Worm (Caenorhabditis elegans) whole organism, young adult: ENCODE measurements around the gene D1086.11.
"Not testable (repeated sequence)": the region's sequence is repeated elsewhere in the genome, so short reads cannot be mapped to it uniquely, and the experiment has no call there.

Experiments
- B0019.2 ChIP-seq: fragments of 200-800 bp; sonication (Bioruptor generic); conservative IDR thresholded peaks from 2 replicates; pipeline ENCODE4 v1.3.6; 2022; ENCODE audit warnings: missing genetic modification reagents, missing genetic modification characterization, missing compliant biosample characterization
- C06A6.2 ChIP-seq: fragments of 200-800 bp; sonication (Bioruptor generic); conservative IDR thresholded peaks from 2 replicates; pipeline ENCODE4 v1.3.6; 2022; ENCODE audit warnings: missing genetic modification characterization, missing compliant biosample characterization
- D2030.7 ChIP-seq: fragments of 200-800 bp; sonication (Bioruptor generic); IDR thresholded peaks from 2 replicates; pipeline ENCODE4 v1.3.6; 2022; ENCODE audit warnings: missing genetic modification reagents, missing genetic modification characterization, missing compliant biosample characterization
- F10E7.11 ChIP-seq: sonication (generic microtip); optimal IDR thresholded peaks from 2 replicates; lab custom pipeline; 2017; ENCODE audit warnings: mild to moderate bottlenecking, missing genetic modification characterization, moderate library complexity, missing compliant biosample characterization
- F22D6.2 ChIP-seq: sonication (generic microtip); optimal IDR thresholded peaks from 2 replicates; lab custom pipeline; 2016; ENCODE audit warnings: mild to moderate bottlenecking, missing genetic modification characterization, missing compliant biosample characterization
- F33H1.4 ChIP-seq: fragments of 200-800 bp; sonication (Bioruptor generic); IDR thresholded peaks from 2 replicates; pipeline ENCODE4 v1.3.6; 2022; ENCODE audit warnings: missing genetic modification reagents, missing genetic modification characterization, missing compliant biosample characterization
- F57A8.1 ChIP-seq: fragments of 200-800 bp; sonication (Bioruptor generic); optimal IDR thresholded peaks from 2 replicates; lab custom pipeline; 2018; ENCODE audit warnings: mild to moderate bottlenecking, missing genetic modification characterization, moderate library complexity, missing compliant biosample characterization
- K11D2.4 ChIP-seq: fragments of 200-800 bp; sonication (Bioruptor generic); IDR thresholded peaks from 2 replicates; pipeline ENCODE4 v1.3.6; 2022; ENCODE audit warnings: missing genetic modification reagents, missing genetic modification characterization, missing compliant biosample characterization
- Y53F4B.3 ChIP-seq: fragments of 200-800 bp; sonication (Bioruptor generic); IDR thresholded peaks from 2 replicates; pipeline ENCODE4 v1.3.6; 2022; ENCODE audit warnings: missing genetic modification reagents, missing genetic modification characterization, missing compliant biosample characterization
- Y56A3A.18 ChIP-seq: fragments of 200-800 bp; sonication (Bioruptor generic); IDR thresholded peaks from 2 replicates; pipeline ENCODE4 v1.3.6; 2022; ENCODE audit warnings: missing genetic modification reagents, missing genetic modification characterization, missing compliant biosample characterization
- Y79H2A.3 ChIP-seq: fragments of 200-800 bp; sonication (Bioruptor generic); conservative IDR thresholded peaks from 2 replicates; pipeline ENCODE4 v1.3.6; 2022; ENCODE audit warnings: missing genetic modification reagents, missing genetic modification characterization, missing compliant biosample characterization
- ZK185.1 ChIP-seq: sonication (generic microtip); optimal IDR thresholded peaks from 2 replicates; lab custom pipeline; 2016; ENCODE audit warnings: mild to moderate bottlenecking, missing genetic modification characterization, missing compliant biosample characterization; ENCODE audit not compliant: poor library complexity, severe bottlenecking
- akir-1 ChIP-seq: fragments of 200-800 bp; sonication (Bioruptor generic); optimal IDR thresholded peaks from 2 replicates; lab custom pipeline; 2018; ENCODE audit warnings: mild to moderate bottlenecking, missing genetic modification characterization, moderate library complexity, missing compliant biosample characterization
- aptf-2 ChIP-seq: fragments of 200-800 bp; sonication (Bioruptor generic); conservative IDR thresholded peaks from 2 replicates; pipeline ENCODE4 v1.3.6; 2022; ENCODE audit warnings: missing genetic modification reagents, missing genetic modification characterization, missing compliant biosample characterization
- aptf-3 ChIP-seq: fragments of 200-800 bp; sonication (Bioruptor generic); IDR thresholded peaks from 2 replicates; pipeline ENCODE4 v1.3.6; 2022; ENCODE audit warnings: missing genetic modification characterization, missing compliant biosample characterization
- attf-3 ChIP-seq: fragments of 200-800 bp; sonication (Bioruptor generic); conservative IDR thresholded peaks from 2 replicates; pipeline ENCODE4 v1.3.6; 2022; ENCODE audit warnings: missing genetic modification reagents, missing genetic modification characterization, missing compliant biosample characterization
- attf-6 ChIP-seq: fragments of 200-800 bp; sonication (Bioruptor generic); IDR thresholded peaks from 2 replicates; pipeline ENCODE4 v1.3.6; 2022; ENCODE audit warnings: missing genetic modification reagents, missing genetic modification characterization, missing compliant biosample characterization
- bed-2 ChIP-seq: fragments of 200-800 bp; sonication (Bioruptor generic); IDR thresholded peaks from 2 replicates; pipeline ENCODE4 v1.3.6; 2022; ENCODE audit warnings: missing genetic modification reagents, missing genetic modification characterization, missing compliant biosample characterization
- chd-7 ChIP-seq: sonication (generic microtip); optimal IDR thresholded peaks from 2 replicates; lab custom pipeline; 2016; ENCODE audit warnings: mild to moderate bottlenecking, missing genetic modification characterization, moderate library complexity, missing compliant biosample characterization
- dox-1 ChIP-seq: fragments of 200-800 bp; sonication (Bioruptor generic); IDR thresholded peaks from 2 replicates; pipeline ENCODE4 v1.3.6; 2022; ENCODE audit warnings: missing genetic modification reagents, missing genetic modification characterization, missing compliant biosample characterization
- egl-44 ChIP-seq: fragments of 200-800 bp; sonication (Bioruptor generic); IDR thresholded peaks from 2 replicates; pipeline ENCODE4 v1.3.6; 2022; ENCODE audit warnings: missing genetic modification reagents, missing genetic modification characterization, missing compliant biosample characterization
- hsf-1 ChIP-seq: fragments of 200-800 bp; sonication (Bioruptor generic); IDR thresholded peaks from 2 replicates; pipeline ENCODE4 v1.3.6; 2022; ENCODE audit warnings: missing genetic modification reagents, missing genetic modification characterization, missing compliant biosample characterization
- let-526 ChIP-seq: fragments of 200-800 bp; sonication (Bioruptor generic); IDR thresholded peaks from 2 replicates; pipeline ENCODE4 v1.3.6; 2022; ENCODE audit warnings: missing genetic modification reagents, missing genetic modification characterization, missing compliant biosample characterization
- lin-54 ChIP-seq: fragments of 200-800 bp; sonication (Bioruptor generic); optimal IDR thresholded peaks from 2 replicates; lab custom pipeline; 2018; ENCODE audit warnings: mild to moderate bottlenecking, missing genetic modification characterization, missing compliant biosample characterization
- lir-1 ChIP-seq: fragments of 200-800 bp; sonication (Bioruptor generic); conservative IDR thresholded peaks from 2 replicates; pipeline ENCODE4 v1.3.6; 2022; ENCODE audit warnings: missing genetic modification reagents, missing genetic modification characterization, missing compliant biosample characterization
- lsl-1 ChIP-seq: fragments of 200-800 bp; sonication (Bioruptor generic); optimal IDR thresholded peaks from 2 replicates; lab custom pipeline; 2018; ENCODE audit warnings: mild to moderate bottlenecking, missing genetic modification characterization, moderate library complexity, missing compliant biosample characterization
- madf-3 ChIP-seq: fragments of 200-800 bp; sonication (Bioruptor generic); IDR thresholded peaks from 2 replicates; pipeline ENCODE4 v1.3.6; 2022; ENCODE audit warnings: missing genetic modification reagents, missing genetic modification characterization, missing compliant biosample characterization
- madf-8 ChIP-seq: fragments of 200-800 bp; sonication (Bioruptor generic); conservative IDR thresholded peaks from 2 replicates; pipeline ENCODE4 v1.3.6; 2022; ENCODE audit warnings: missing genetic modification reagents, missing genetic modification characterization, missing compliant biosample characterization
- mcd-1 ChIP-seq: fragments of 200-800 bp; sonication (Bioruptor generic); IDR thresholded peaks from 2 replicates; pipeline ENCODE4 v1.3.6; 2022; ENCODE audit warnings: missing genetic modification reagents, missing genetic modification characterization, missing compliant biosample characterization
- mxl-1 ChIP-seq: sonication (generic microtip); optimal IDR thresholded peaks from 2 replicates; lab custom pipeline; 2016; ENCODE audit warnings: missing genetic modification characterization, missing compliant biosample characterization
- nfya-1 ChIP-seq: sonication (generic microtip); optimal IDR thresholded peaks from 2 replicates; lab custom pipeline; 2017; ENCODE audit warnings: antibody characterized with exemption, missing compliant biosample characterization, missing genetic modification characterization, borderline replicate concordance; ENCODE audit not compliant: insufficient read depth
- nhr-27 ChIP-seq: fragments of 200-800 bp; sonication (Bioruptor generic); optimal IDR thresholded peaks from 2 replicates; lab custom pipeline; 2018; ENCODE audit warnings: mild to moderate bottlenecking, missing genetic modification characterization, moderate library complexity, missing compliant biosample characterization
- rpc-1 ChIP-seq, 2 experiments: fragments of 150-350 bp in 1 of 2; sonication (generic microtip) in 1 of 2; optimal IDR thresholded peaks; 2 replicates each; lab custom pipeline; 2014 to 2018; ENCODE audit warnings: missing biosample characterization in 1 of 2, missing genetic modification characterization in 1 of 2, missing genetic modification reagents in 1 of 2, missing genotype in 1 of 2
- sdz-38 ChIP-seq: sonication (generic microtip); optimal IDR thresholded peaks from 2 replicates; lab custom pipeline; 2016; ENCODE audit warnings: missing genotype, missing genetic modification characterization, missing compliant biosample characterization
- snpc-1.1 ChIP-seq: sonication (generic microtip); optimal IDR thresholded peaks from 2 replicates; lab custom pipeline; 2017; ENCODE audit warnings: missing genetic modification characterization, mild to moderate bottlenecking, missing compliant biosample characterization, antibody characterized with exemption, moderate library complexity, missing genotype, missing genetic modification reagents; ENCODE audit not compliant: insufficient read depth
- snpc-1.3 ChIP-seq: sonication (generic microtip); optimal IDR thresholded peaks from 2 replicates; lab custom pipeline; 2017; ENCODE audit warnings: missing genetic modification characterization, mild to moderate bottlenecking, missing compliant biosample characterization, antibody characterized with exemption, moderate library complexity, missing genotype, missing genetic modification reagents; ENCODE audit not compliant: insufficient read depth
- somi-1 ChIP-seq: fragments of 200-800 bp; sonication (Bioruptor generic); optimal IDR thresholded peaks from 2 replicates; lab custom pipeline; 2018; ENCODE audit warnings: mild to moderate bottlenecking, missing genetic modification characterization, missing compliant biosample characterization
- tbp1 ChIP-seq: fragments of 200-800 bp; sonication (Bioruptor generic); optimal IDR thresholded peaks from 2 replicates; lab custom pipeline; 2018; ENCODE audit warnings: mild to moderate bottlenecking, missing genetic modification characterization, missing compliant biosample characterization
- tlf-1 ChIP-seq: fragments of 200-800 bp; sonication (Bioruptor generic); optimal IDR thresholded peaks from 2 replicates; lab custom pipeline; 2018; ENCODE audit warnings: mild to moderate bottlenecking, missing genetic modification characterization, missing compliant biosample characterization
- xnd-1 ChIP-seq: sonication (generic microtip); optimal IDR thresholded peaks from 2 replicates; lab custom pipeline; 2016; ENCODE audit warnings: missing genotype, missing genetic modification reagents, missing genetic modification characterization, missing compliant biosample characterization
- ztf-18 ChIP-seq: sonication (generic microtip); optimal IDR thresholded peaks from 2 replicates; lab custom pipeline; 2016; ENCODE audit warnings: missing genotype, mild to moderate bottlenecking, missing genetic modification characterization, missing compliant biosample characterization
- ztf-25 ChIP-seq: fragments of 200-800 bp; sonication (Bioruptor generic); IDR thresholded peaks from 2 replicates; pipeline ENCODE4 v1.3.6; 2022; ENCODE audit warnings: missing genetic modification reagents, missing genetic modification characterization, missing compliant biosample characterization
- ztf-28 ChIP-seq: fragments of 200-800 bp; sonication (Bioruptor generic); IDR thresholded peaks from 2 replicates; pipeline ENCODE4 v1.3.6; 2022; ENCODE audit warnings: missing genetic modification reagents, missing genetic modification characterization, missing compliant biosample characterization

D1086.11 gene

DNA sequence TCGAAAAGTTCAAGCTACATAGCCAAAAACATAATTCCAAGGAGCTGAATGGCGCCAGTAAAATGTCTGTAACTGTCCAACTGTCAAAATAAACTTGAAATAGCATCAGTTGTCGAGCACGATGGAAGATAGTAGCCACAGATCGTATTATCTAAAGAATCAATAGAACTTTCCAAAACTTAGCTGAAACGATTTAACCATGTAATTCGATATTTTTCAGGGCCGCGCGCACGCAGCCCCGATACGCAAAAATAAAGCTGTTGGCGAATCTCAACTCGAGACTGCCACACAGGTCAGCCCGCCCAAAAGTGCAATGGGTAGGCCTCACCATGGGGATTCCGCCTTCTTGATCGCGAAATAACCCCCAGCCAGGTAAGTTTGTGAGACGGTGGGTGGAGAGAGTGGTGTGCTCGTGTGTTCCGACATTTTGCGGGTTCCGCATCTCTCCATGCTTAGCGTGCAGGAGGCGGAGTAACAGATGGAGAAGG, 46.0 kb upstream of the D1086.11 start (continued):
- no peak for TF ChIP-seq ZK185.1 (tag; lab: Kevin White, UChicago)
- no peak for TF ChIP-seq chd-7 (tag; lab: Kevin White, UChicago)
- peak; percentile 77 for TF ChIP-seq tbp1 (GFP tag; lab: Kevin White, UChicago)
- no peak for TF ChIP-seq nhr-27 (tag; lab: Kevin White, UChicago)
- TF ChIP-seq Y79H2A.3: no peak
- TF ChIP-seq mxl-1 (tag; lab: Kevin White, UChicago): no peak
- TF ChIP-seq hsf-1: peak; percentile 74
- TF ChIP-seq madf-3: no peak
- TF ChIP-seq F57A8.1 (GFP tag; lab: Kevin White, UChicago): no peak
- no peak for TF ChIP-seq ztf-25 (GFP tag; lab: Robert Waterston, UW)
- peak; percentile 64 for TF ChIP-seq lsl-1 (GFP tag; lab: Kevin White, UChicago)
- TF ChIP-seq F22D6.2 (tag; lab: Kevin White, UChicago): peak; percentile 12
- TF ChIP-seq madf-8 (GFP tag; lab: Robert Waterston, UW): peak; percentile 44

ce11 chrV:14033649-14034048, 40.6 kb upstream of the D1086.11 start, which contains the start of gene ins-10:
Gene ins-10 (plus strand): TSS chrV:14033949.
- no peak for TF ChIP-seq xnd-1
- TF ChIP-seq snpc-1.3 (tag; lab: Kevin White, UChicago): no peak
- no peak for TF ChIP-seq sdz-38 (tag; lab: Kevin White, UChicago)
- TF ChIP-seq ztf-25 (GFP tag; lab: Robert Waterston, UW): no peak
- TF ChIP-seq lir-1 (GFP tag; lab: Robert Waterston, UW): no peak
- no peak for TF ChIP-seq egl-44 (GFP tag; lab: Robert Waterston, UW)
- no peak for TF ChIP-seq F22D6.2 (tag; lab: Kevin White, UChicago)
- TF ChIP-seq akir-1 (GFP tag; lab: Kevin White, UChicago): no peak
- no peak for TF ChIP-seq nfya-1 (tag; lab: Kevin White, UChicago)
- no peak for TF ChIP-seq ztf-28 (GFP tag; lab: Robert Waterston, UW)
- no peak for TF ChIP-seq lin-54
- no peak for TF ChIP-seq snpc-1.1 (tag; lab: Kevin White, UChicago)
- no peak for TF ChIP-seq somi-1 (GFP tag; lab: Kevin White, UChicago)
- no peak for TF ChIP-seq F10E7.11 (tag; lab: Kevin White, UChicago)

DNA sequence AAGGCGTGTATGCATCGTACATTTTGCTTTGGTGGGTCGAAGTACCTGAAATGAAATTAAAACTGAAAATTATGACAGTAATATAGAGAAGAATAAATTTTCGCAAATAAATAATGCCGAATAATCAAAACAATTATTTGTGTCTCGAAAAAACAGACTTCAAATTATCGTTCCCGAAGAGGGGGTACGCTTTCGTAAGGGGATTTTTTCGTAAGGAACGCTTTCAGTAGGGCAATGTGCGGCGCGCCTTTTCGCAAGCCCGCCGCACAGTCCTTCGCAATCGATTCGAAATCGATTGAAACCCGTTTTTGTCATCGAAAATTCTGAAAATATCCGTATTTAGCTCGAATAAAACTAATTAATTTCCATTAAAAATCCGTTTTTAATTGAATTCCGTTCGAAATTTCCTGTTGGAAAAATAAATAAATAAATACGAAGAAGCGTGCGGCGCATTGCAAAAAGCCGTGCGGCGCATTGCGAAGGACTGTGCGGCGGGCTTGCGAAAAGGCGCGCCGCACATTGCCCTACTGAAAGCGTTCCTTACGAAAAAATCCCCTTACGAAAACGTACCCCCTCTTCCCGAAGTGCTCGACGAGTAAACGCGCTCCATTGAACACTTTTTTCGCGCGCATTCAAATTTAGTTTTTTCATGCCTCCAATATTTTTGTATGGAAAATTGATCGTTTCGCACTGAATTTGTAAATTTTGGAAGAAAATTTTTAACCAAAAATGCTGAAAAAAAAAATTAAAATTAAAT, 35.8 kb upstream of the D1086.11 start, which contains the start of gene vps-39:
vps-39 (minus strand) TSS at position 51 of the 757 bp plus-strand sequence.
- TF ChIP-seq rpc-1 (optimal IDR thresholded peaks at IDR 0.05; lab: Kevin White, UChicago) (peak; percentile 23), bed-2 (peak; percentile 87), F33H1.4 (peak; percentile 82), Y53F4B.3 (GFP tag; lab: Robert Waterston, UW) (peak; percentile 80), attf-6 (GFP tag; lab: Robert Waterston, UW) (peak; percentile 86), let-526 (peak; percentile 57; the same call in 1 of the 2 replicates), tlf-1 (GFP tag; lab: Kevin White, UChicago) (peak; percentile 35), C06A6.2 (GFP tag; lab: Robert Waterston, UW) (peak; percentile 99), aptf-3 (GFP tag; lab: Robert Waterston, UW) (peak; percentile 79; the same call in 1 of the 2 replicates), ztf-18 (tag; lab: Kevin White, UChicago) (peak; percentile 22), attf-3 (peak; percentile 82), madf-3 (peak; percentile 80; the same call in 1 of the 2 replicates), K11D2.4 (GFP tag; lab: Robert Waterston, UW) (peak; percentile 94), mcd-1 (GFP tag; lab: Robert Waterston, UW) (peak; percentile 100), B0019.2 (peak; percentile 81), dox-1 (GFP tag; lab: Robert Waterston, UW) (peak; percentile 99), D2030.7 (GFP tag; lab: Robert Waterston, UW) (peak; percentile 98), Y56A3A.18 (GFP tag; lab: Robert Waterston, UW) (peak; percentile 75; the same call in 1 of the 2 replicates), aptf-2 (GFP tag; lab: Robert Waterston, UW) (peak; percentile 97), ztf-28 (GFP tag; lab: Robert Waterston, UW) (peak; percentile 98)
- TF ChIP-seq rpc-1 (tag; optimal IDR thresholded peaks at IDR 0.05; lab: Kevin White, UChicago): not testable (repeated sequence)
